Worm (Caenorhabditis elegans): Measurements from ENCODE around the gene F36H5.18.

DNA sequence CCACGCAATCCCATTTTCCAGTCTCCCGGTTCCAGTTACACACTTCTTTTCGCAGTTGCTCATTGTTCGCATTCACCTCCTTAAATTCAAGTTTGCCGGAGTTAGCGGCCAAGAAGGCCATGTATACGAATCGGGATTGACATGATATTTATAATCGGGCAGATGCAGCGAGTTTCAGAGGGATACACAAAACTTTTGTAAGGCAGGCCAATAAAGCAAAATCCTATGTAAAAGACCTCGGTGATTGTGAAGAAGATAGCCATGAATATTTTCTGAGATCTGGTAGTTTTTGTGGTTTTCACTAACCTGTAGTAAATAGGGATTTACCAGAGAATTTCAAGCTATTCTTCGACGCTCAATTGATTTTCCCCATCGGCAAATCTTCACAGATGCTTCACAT lies 7.0 kb downstream of the F36H5.18 start:
- no peak for TF ChIP-seq tbx-11 (GFP tag; IDR thresholded peaks at IDR 0.05)
- TF ChIP-seq ama-1 (optimal IDR thresholded peaks at IDR 0.05), result no peak
